Worm (Caenorhabditis elegans): ENCODE results near the gene sma-2.

- TF ChIP-seq him-1 (tag; optimal IDR thresholded peaks at IDR 0.05) (no peak), W03F9.2 (tag; optimal IDR thresholded peaks at IDR 0.05) (no peak)
Observed at ce11 chrIII:8704765-8705164, 44.7 kb upstream of the sma-2 start, which contains the start of gene B0303.16.
